Fruit fly (Drosophila melanogaster) whole organism, adult: ENCODE results near the gene X11L.

Source experiments
- CG11617 ChIP-seq: fragments of 200-800 bp; sonication (Bioruptor generic); optimal IDR thresholded peaks from 2 replicates; lab custom pipeline; 2017; ENCODE audit warnings: mild to moderate bottlenecking, missing biosample characterization, missing genetic modification reagents, missing genetic modification characterization
- CG12768 ChIP-seq: fragments of 200-800 bp; sonication (Bioruptor generic); optimal IDR thresholded peaks from 2 replicates; lab custom pipeline; 2017; ENCODE audit warnings: missing biosample characterization, missing genetic modification characterization, mild to moderate bottlenecking, moderate library complexity, missing genetic modification reagents
- CG14711 ChIP-seq: fragments of 200-800 bp; sonication (Bioruptor generic); optimal IDR thresholded peaks from 2 replicates; lab custom pipeline; 2018; ENCODE audit warnings: missing biosample characterization, mild to moderate bottlenecking, missing genetic modification characterization, moderate library complexity
- CG1620 ChIP-seq: fragments of 200-800 bp; sonication (Bioruptor generic); optimal IDR thresholded peaks from 2 replicates; lab custom pipeline; 2016; ENCODE audit warnings: missing biosample characterization, missing genetic modification characterization
- CG33017 ChIP-seq: fragments of 200-800 bp; sonication (Bioruptor generic); optimal IDR thresholded peaks from 2 replicates; lab custom pipeline; 2018; ENCODE audit warnings: missing biosample characterization, mild to moderate bottlenecking, missing genetic modification characterization, moderate library complexity
- CG5204 ChIP-seq: fragments of 200-800 bp; sonication (Bioruptor generic); optimal IDR thresholded peaks from 2 replicates; lab custom pipeline; 2016; ENCODE audit warnings: missing biosample characterization, missing genetic modification characterization
- CG7045 ChIP-seq: fragments of 200-800 bp; sonication (Bioruptor generic); optimal IDR thresholded peaks from 2 replicates; lab custom pipeline; 2017; ENCODE audit warnings: missing biosample characterization, mild to moderate bottlenecking, missing genetic modification characterization
- CG7101 ChIP-seq: fragments of 200-800 bp; sonication (Bioruptor generic); optimal IDR thresholded peaks from 2 replicates; lab custom pipeline; 2018; ENCODE audit warnings: missing biosample characterization, mild to moderate bottlenecking, missing genetic modification characterization, moderate library complexity
- Clk ChIP-seq: fragments of 200-800 bp; sonication (Bioruptor generic); optimal IDR thresholded peaks from 2 replicates; lab custom pipeline; 2017; ENCODE audit warnings: missing biosample characterization, missing genetic modification characterization
- Crg-1 ChIP-seq: fragments of 200-800 bp; sonication (Bioruptor generic); optimal IDR thresholded peaks from 2 replicates; lab custom pipeline; 2016; ENCODE audit warnings: missing biosample characterization, missing genetic modification characterization
- Hr96 ChIP-seq: fragments of 200-800 bp; sonication (Bioruptor generic); optimal IDR thresholded peaks from 2 replicates; lab custom pipeline; 2016; ENCODE audit warnings: missing biosample characterization, missing genetic modification characterization
- Mnt ChIP-seq: fragments of 200-800 bp; sonication (Bioruptor generic); optimal IDR thresholded peaks from 2 replicates; lab custom pipeline; 2016; ENCODE audit warnings: missing biosample characterization, mild to moderate bottlenecking, missing genetic modification characterization
- bab1 ChIP-seq: fragments of 200-800 bp; sonication (Bioruptor generic); optimal IDR thresholded peaks from 3 replicates; lab custom pipeline; 2019; ENCODE audit warnings: missing biosample characterization, mild to moderate bottlenecking, missing genetic modification characterization, moderate library complexity
- cic ChIP-seq: fragments of 200-800 bp; sonication (Bioruptor generic); optimal IDR thresholded peaks from 2 replicates; lab custom pipeline; 2017; ENCODE audit warnings: missing biosample characterization, mild to moderate bottlenecking, missing genetic modification characterization, moderate library complexity
- cnc ChIP-seq, 2 experiments: fragments of >200 bp; optimal IDR thresholded peaks; 2 replicates each; lab custom pipeline; 2017
- kay ChIP-seq: fragments of 200-800 bp; sonication (Bioruptor generic); peaks from one replicate; lab custom pipeline; 2016; ENCODE audit warnings: missing biosample characterization, missing genetic modification characterization, borderline replicate concordance
- ovo ChIP-seq: fragments of 200-800 bp; sonication (Bioruptor generic); optimal IDR thresholded peaks from 2 replicates; lab custom pipeline; 2016; ENCODE audit warnings: missing biosample characterization, missing genetic modification characterization
- pad ChIP-seq: fragments of 200-800 bp; sonication (Bioruptor generic); optimal IDR thresholded peaks from 3 replicates; lab custom pipeline; 2017; ENCODE audit warnings: missing biosample characterization, missing genetic modification characterization, mild to moderate bottlenecking, moderate library complexity, missing genetic modification reagents
- tj ChIP-seq: fragments of 200-800 bp; sonication (Bioruptor generic); optimal IDR thresholded peaks from 3 replicates; lab custom pipeline; 2017; ENCODE audit warnings: missing biosample characterization, mild to moderate bottlenecking, missing genetic modification characterization, moderate library complexity
- toe ChIP-seq: fragments of 200-800 bp; sonication (Bioruptor generic); optimal IDR thresholded peaks from 2 replicates; lab custom pipeline; 2016; ENCODE audit warnings: missing biosample characterization, missing genetic modification characterization

The X11L gene

dm6 chrX:17581606-17582281, 17.7 kb upstream of the X11L start:
- TF ChIP-seq kay: peak; percentile 78
- no peak for TF ChIP-seq Clk (GFP tag; lab: Kevin White, UChicago)
- TF ChIP-seq CG7101: no peak
- no peak for TF ChIP-seq cnc (optimal IDR thresholded peaks at IDR 0.05; lab: Kevin White, UChicago)
- no peak for TF ChIP-seq Hr96
- TF ChIP-seq Crg-1 (GFP tag; lab: Kevin White, UChicago): peak; percentile 3

DNA sequence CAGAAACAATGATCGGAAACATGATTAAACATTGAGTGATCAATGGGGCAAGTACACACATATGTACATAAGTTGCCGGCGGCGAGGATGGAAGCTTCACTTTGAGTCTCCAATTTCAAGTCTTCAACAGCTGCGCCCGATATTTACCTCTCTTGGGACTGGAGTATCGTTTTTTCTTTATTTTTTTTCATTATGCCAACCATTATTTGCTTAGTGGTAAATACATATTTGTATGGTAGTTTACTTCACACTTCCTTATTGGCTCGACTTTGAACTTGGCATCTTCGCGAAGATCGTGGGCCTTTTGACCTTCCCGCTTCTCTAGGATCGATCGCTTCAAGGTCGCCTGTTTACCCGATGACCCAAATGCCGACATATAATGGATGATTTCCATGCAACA, 16.8 kb upstream of the X11L start:
- TF ChIP-seq CG1620 (GFP tag; lab: Kevin White, UChicago) (no peak), Hr96 (no peak), ovo (GFP tag; lab: Kevin White, UChicago) (no peak), cic (GFP tag; lab: Kevin White, UChicago) (no peak), CG7101 (no peak), pad (no peak), bab1 (GFP tag; lab: Kevin White, UChicago) (no peak), toe (GFP tag; lab: Kevin White, UChicago) (no peak), CG12768 (no peak)

dm6 chrX:17583706-17584105, 15.7 kb upstream of the X11L start:
- TF ChIP-seq tj (no peak), Hr96 (no peak), cic (GFP tag; lab: Kevin White, UChicago) (no peak), pad (no peak), CG12768 (no peak), toe (GFP tag; lab: Kevin White, UChicago) (no peak), CG11617 (GFP tag; lab: Kevin White, UChicago) (no peak), ovo (GFP tag; lab: Kevin White, UChicago) (no peak), Crg-1 (GFP tag; lab: Kevin White, UChicago) (no peak), CG1620 (GFP tag; lab: Kevin White, UChicago) (no peak), CG33017 (tag; lab: Kevin White, UChicago) (no peak), cnc (optimal IDR thresholded peaks at IDR 0.05; lab: Kevin White, UChicago) (no peak), CG7101 (no peak), CG5204 (GFP tag; lab: Kevin White, UChicago) (no peak), CG14711 (tag; lab: Kevin White, UChicago) (no peak), Mnt (GFP tag; lab: Kevin White, UChicago) (no peak)

dm6 chrX:17585892-17586291, 13.5 kb upstream of the X11L start:
- no peak for TF ChIP-seq bab1 (GFP tag; lab: Kevin White, UChicago)

DNA sequence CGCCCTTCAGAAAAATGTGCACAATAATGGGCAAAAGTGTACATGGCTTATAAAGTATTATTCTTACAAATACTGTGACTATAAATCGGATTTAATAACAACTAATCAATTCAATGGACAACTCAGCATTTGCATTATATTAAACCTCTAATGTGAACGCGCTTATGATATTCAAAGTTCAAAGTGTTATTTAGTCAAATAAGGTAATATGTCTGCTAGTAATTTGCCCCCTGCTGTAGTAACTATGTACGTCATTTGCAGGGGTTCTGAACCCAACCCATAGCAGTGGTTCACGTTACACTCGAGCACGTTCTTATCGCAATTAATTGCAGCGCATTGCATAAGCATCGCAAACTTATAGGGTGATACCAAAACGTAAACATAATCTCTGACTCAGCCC, 11.3 kb upstream of the X11L start:
- TF ChIP-seq cic (GFP tag; lab: Kevin White, UChicago) (no peak), CG7101 (peak; percentile 83), Hr96 (no peak), CG12768 (peak; percentile 38), Mnt (GFP tag; lab: Kevin White, UChicago) (peak; percentile 62), ovo (GFP tag; lab: Kevin White, UChicago) (peak; percentile 14), CG14711 (tag; lab: Kevin White, UChicago) (peak; percentile 64), CG5204 (GFP tag; lab: Kevin White, UChicago) (peak; percentile 8), CG7045 (GFP tag; lab: Kevin White, UChicago) (peak; percentile 30), pad (peak; percentile 63), tj (peak; percentile 79), bab1 (GFP tag; lab: Kevin White, UChicago) (peak; percentile 92), CG11617 (GFP tag; lab: Kevin White, UChicago) (peak; percentile 86), kay (peak; percentile 55), Crg-1 (GFP tag; lab: Kevin White, UChicago) (peak; percentile 48), CG1620 (GFP tag; lab: Kevin White, UChicago) (no peak), Clk (GFP tag; lab: Kevin White, UChicago) (no peak), cnc (optimal IDR thresholded peaks at IDR 0.05; lab: Kevin White, UChicago) (no peak), CG33017 (tag; lab: Kevin White, UChicago) (peak; percentile 70), toe (GFP tag; lab: Kevin White, UChicago) (no peak)

dm6 chrX:17588565-17588964, 10.8 kb upstream of the X11L start, which contains the start of gene CG12992:
Gene CG12992, plus strand, starts transcription at chrX:17588865.
- TF ChIP-seq tj: peak; percentile 15
- no peak for TF ChIP-seq Clk (GFP tag; lab: Kevin White, UChicago)

dm6 chrX:17594745-17595144, 4.7 kb upstream of the X11L start:
- TF ChIP-seq pad: no peak
- no peak for TF ChIP-seq CG5204 (GFP tag; lab: Kevin White, UChicago)
- no peak for TF ChIP-seq CG14711 (tag; lab: Kevin White, UChicago)
- TF ChIP-seq Mnt (GFP tag; lab: Kevin White, UChicago): no peak
- no peak for TF ChIP-seq Crg-1 (GFP tag; lab: Kevin White, UChicago)
- TF ChIP-seq CG1620 (GFP tag; lab: Kevin White, UChicago): no peak
- TF ChIP-seq cnc (optimal IDR thresholded peaks at IDR 0.05; lab: Kevin White, UChicago): no peak
- no peak for TF ChIP-seq Clk (GFP tag; lab: Kevin White, UChicago)
